Worm (Caenorhabditis elegans) whole organism, early embryonic: ENCODE results near the gene F58F9.9.

Experiments used
- B0310.2 ChIP-seq: sonication (generic microtip); optimal IDR thresholded peaks from 2 replicates; lab custom pipeline; 2016; ENCODE audit warnings: mild to moderate bottlenecking, missing genetic modification characterization, missing compliant biosample characterization
- F13C5.2 ChIP-seq: sonication (generic microtip); optimal IDR thresholded peaks from 2 replicates; lab custom pipeline; 2017; ENCODE audit warnings: mild to moderate bottlenecking, missing genetic modification characterization, inconsistent platforms, missing compliant biosample characterization
- aly-1 ChIP-seq: sonication (generic microtip); optimal IDR thresholded peaks from 2 replicates; lab custom pipeline; 2016; ENCODE audit warnings: missing genetic modification characterization, missing compliant biosample characterization
- ama-1 ChIP-seq: fragments of 150-350 bp; optimal IDR thresholded peaks from 2 replicates; lab custom pipeline; 2014
- ceh-13 ChIP-seq: fragments of 200-800 bp; sonication (Bioruptor generic); optimal IDR thresholded peaks from 2 replicates; lab custom pipeline; 2018; ENCODE audit warnings: mild to moderate bottlenecking, missing genetic modification characterization, missing compliant biosample characterization
- ceh-36 ChIP-seq: sonication (generic microtip); optimal IDR thresholded peaks from 2 replicates; lab custom pipeline; 2016; ENCODE audit warnings: missing genetic modification characterization, inconsistent platforms, missing compliant biosample characterization
- ets-7 ChIP-seq: sonication (generic microtip); optimal IDR thresholded peaks from 2 replicates; lab custom pipeline; 2016; ENCODE audit warnings: missing genotype, missing genetic modification characterization, missing compliant biosample characterization
- flt-1 ChIP-seq: fragments of 200-800 bp; sonication (Bioruptor generic); IDR thresholded peaks from 2 replicates; pipeline ENCODE4 v1.3.6; 2022; ENCODE audit warnings: missing genetic modification characterization, missing compliant biosample characterization
- hmbx-1 ChIP-seq: sonication (generic microtip); optimal IDR thresholded peaks from 2 replicates; lab custom pipeline; 2016; ENCODE audit warnings: mild to moderate bottlenecking, missing genetic modification characterization, missing compliant biosample characterization
- hmg-4 ChIP-seq: fragments of 200-800 bp; sonication (Bioruptor generic); optimal IDR thresholded peaks from 2 replicates; lab custom pipeline; 2018; ENCODE audit warnings: mild to moderate bottlenecking, missing genetic modification characterization, missing compliant biosample characterization
- hnd-1 ChIP-seq: sonication (generic microtip); optimal IDR thresholded peaks from 2 replicates; lab custom pipeline; 2016; ENCODE audit warnings: missing genetic modification characterization, missing compliant biosample characterization
- pes-1 ChIP-seq: fragments of 200-800 bp; sonication (Bioruptor generic); IDR thresholded peaks from 2 replicates; pipeline ENCODE4 v1.3.6; 2022; ENCODE audit warnings: missing genetic modification reagents, missing genetic modification characterization, missing compliant biosample characterization
- scrt-1 ChIP-seq: fragments of 200-800 bp; sonication (Bioruptor generic); IDR thresholded peaks from 2 replicates; pipeline ENCODE4 v1.3.6; 2022; ENCODE audit warnings: missing genetic modification characterization, missing compliant biosample characterization
- sea-1 ChIP-seq: fragments of 200-800 bp; sonication (Bioruptor generic); conservative IDR thresholded peaks from 2 replicates; pipeline ENCODE4 v1.3.6; 2022; ENCODE audit warnings: missing genetic modification characterization, missing compliant biosample characterization
- tbx-11 ChIP-seq: fragments of 200-800 bp; sonication (Bioruptor generic); IDR thresholded peaks from 2 replicates; pipeline ENCODE4 v1.3.6; 2022; ENCODE audit warnings: missing genetic modification characterization, missing compliant biosample characterization
- tbx-37 ChIP-seq: fragments of 200-800 bp; sonication (Bioruptor generic); conservative IDR thresholded peaks from 2 replicates; pipeline ENCODE4 v1.3.6; 2022; ENCODE audit warnings: missing genetic modification reagents, missing genetic modification characterization, missing compliant biosample characterization
- tra-4 ChIP-seq: sonication (generic microtip); optimal IDR thresholded peaks from 2 replicates; lab custom pipeline; 2017; ENCODE audit warnings: missing genetic modification characterization, missing compliant biosample characterization

Gene F58F9.9

DNA sequence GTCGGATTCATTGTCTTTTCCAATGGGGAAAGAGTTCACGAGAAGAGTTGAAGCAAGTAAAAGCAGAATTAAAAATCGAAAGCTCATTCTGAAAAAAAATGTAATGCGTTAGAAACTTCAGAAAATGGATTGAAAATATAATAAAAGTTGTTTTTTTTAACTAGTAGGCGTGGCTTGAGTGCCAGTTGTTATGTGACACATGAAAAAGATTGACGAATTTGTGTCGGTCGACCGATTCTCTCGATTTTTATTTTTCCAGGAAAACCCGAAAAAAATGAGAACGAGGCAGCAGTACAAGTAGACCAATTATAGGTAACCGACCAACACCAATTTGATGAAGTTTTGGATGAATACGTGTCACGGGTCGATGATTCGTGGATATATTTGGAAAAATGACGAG, 19.6 kb downstream of the F58F9.9 start, which contains the start of gene nlp-16:
nlp-16 (minus strand) TSS at position 101 of the 400 bp plus-strand sequence.
- TF ChIP-seq ama-1 (no peak), scrt-1 (GFP tag; lab: Robert Waterston, UW) (no peak), ceh-36 (tag; lab: Kevin White, UChicago) (no peak), hmg-4 (GFP tag; lab: Kevin White, UChicago) (no peak), hmbx-1 (no peak), flt-1 (GFP tag; lab: Robert Waterston, UW) (no peak), tbx-11 (GFP tag; lab: Robert Waterston, UW) (no peak), tbx-37 (GFP tag; lab: Robert Waterston, UW) (no peak), tra-4 (tag; lab: Kevin White, UChicago) (no peak), pes-1 (GFP tag; lab: Robert Waterston, UW) (no peak), sea-1 (GFP tag; lab: Robert Waterston, UW) (no peak), aly-1 (tag; lab: Kevin White, UChicago) (no peak), hnd-1 (tag; lab: Kevin White, UChicago) (no peak), ets-7 (tag; lab: Kevin White, UChicago) (no peak), F13C5.2 (tag; lab: Kevin White, UChicago) (no peak)

DNA sequence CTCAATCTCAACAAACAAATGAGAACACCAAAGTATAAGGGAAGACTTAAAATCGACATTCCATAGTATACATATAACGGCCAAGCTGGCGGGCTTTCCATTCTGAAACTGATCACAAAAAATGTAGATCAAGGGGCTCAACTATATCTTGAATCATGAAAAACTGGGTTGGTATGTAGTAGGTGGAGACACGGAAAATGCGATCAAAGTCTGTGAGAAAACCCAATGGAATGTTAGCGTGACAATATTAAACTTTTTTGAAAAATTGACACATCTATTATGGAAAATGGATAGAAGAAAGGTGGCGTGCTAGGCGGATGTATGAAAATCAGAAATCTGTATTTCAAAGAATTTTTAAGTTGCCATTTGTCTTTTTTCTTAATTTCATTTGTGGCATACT, 23.2 kb downstream of the F58F9.9 start, which contains the start of gene srv-28:
srv-28 (minus strand) TSS at position 101 of the 400 bp plus-strand sequence.
- TF ChIP-seq ceh-13 (GFP tag; lab: Kevin White, UChicago), result no peak
- TF ChIP-seq aly-1 (tag; lab: Kevin White, UChicago), result no peak
- TF ChIP-seq scrt-1 (GFP tag; lab: Robert Waterston, UW), result no peak
- no peak for TF ChIP-seq tbx-11 (GFP tag; lab: Robert Waterston, UW)
- TF ChIP-seq ets-7 (tag; lab: Kevin White, UChicago), result no peak
- no peak for TF ChIP-seq tra-4 (tag; lab: Kevin White, UChicago)
- no peak for TF ChIP-seq ceh-36 (tag; lab: Kevin White, UChicago)
- TF ChIP-seq pes-1 (GFP tag; lab: Robert Waterston, UW), result no peak
- TF ChIP-seq tbx-37 (GFP tag; lab: Robert Waterston, UW), result no peak
- no peak for TF ChIP-seq B0310.2 (tag; lab: Kevin White, UChicago)
- TF ChIP-seq hnd-1 (tag; lab: Kevin White, UChicago), result no peak
- TF ChIP-seq sea-1 (GFP tag; lab: Robert Waterston, UW), result no peak
- TF ChIP-seq hmbx-1, result no peak
- no peak for TF ChIP-seq ama-1
- no peak for TF ChIP-seq flt-1 (GFP tag; lab: Robert Waterston, UW)

DNA sequence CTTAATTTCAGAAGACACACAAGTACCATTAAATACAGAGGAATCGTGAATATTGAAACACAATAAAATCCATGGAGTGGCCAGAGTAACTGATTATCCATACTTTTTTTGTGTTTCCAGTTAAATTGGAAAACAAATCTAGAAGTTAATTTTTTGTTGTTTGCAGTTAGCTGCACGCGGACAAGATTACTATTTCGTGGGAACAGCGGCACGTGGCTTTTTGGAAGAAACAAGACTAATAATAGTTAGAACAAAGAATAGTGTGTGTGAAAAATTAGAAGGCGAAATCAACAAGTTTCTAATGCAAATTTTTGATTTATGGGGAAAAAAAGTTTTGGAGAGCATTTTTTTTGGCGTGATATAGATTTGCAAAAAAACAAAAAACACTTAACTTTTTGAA, 26.4 kb downstream of the F58F9.9 start, which contains the start of gene srv-29:
srv-29 (minus strand) TSS at position 101 of the 400 bp plus-strand sequence.
- no peak for TF ChIP-seq hmbx-1
- no peak for TF ChIP-seq sea-1 (GFP tag; lab: Robert Waterston, UW)
- no peak for TF ChIP-seq aly-1 (tag; lab: Kevin White, UChicago)

DNA sequence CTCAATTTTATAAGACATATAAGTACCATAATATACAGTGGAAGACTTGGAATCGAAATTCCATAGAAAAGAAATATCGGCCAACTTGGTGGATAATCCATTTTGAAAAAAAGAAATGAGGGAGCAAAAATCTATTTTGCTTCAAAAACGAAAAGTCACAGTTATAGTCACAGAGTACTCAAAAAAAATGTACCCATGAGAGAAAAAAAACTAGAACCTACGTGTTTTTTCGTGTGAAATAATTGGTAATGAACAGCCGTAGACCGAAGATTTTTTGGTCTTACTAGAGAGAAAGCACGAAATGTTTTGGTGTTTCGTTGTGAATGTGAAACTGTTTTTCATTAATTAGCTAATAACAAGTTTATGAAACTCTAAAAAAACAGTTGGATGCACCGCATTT, 29.3 kb downstream of the F58F9.9 start, which contains the start of gene srv-30:
srv-30 (minus strand) TSS at position 101 of the 400 bp plus-strand sequence.
- TF ChIP-seq sea-1 (GFP tag; lab: Robert Waterston, UW), result no peak
- TF ChIP-seq pes-1 (GFP tag; lab: Robert Waterston, UW), result no peak
- TF ChIP-seq tbx-11 (GFP tag; lab: Robert Waterston, UW), result no peak
- TF ChIP-seq ceh-36 (tag; lab: Kevin White, UChicago), result no peak
- TF ChIP-seq hmg-4 (GFP tag; lab: Kevin White, UChicago), result no peak
- TF ChIP-seq B0310.2 (tag; lab: Kevin White, UChicago), result no peak
- no peak for TF ChIP-seq ama-1
- TF ChIP-seq flt-1 (GFP tag; lab: Robert Waterston, UW), result no peak
- no peak for TF ChIP-seq ceh-13 (GFP tag; lab: Kevin White, UChicago)
- TF ChIP-seq tra-4 (tag; lab: Kevin White, UChicago), result no peak
- no peak for TF ChIP-seq ets-7 (tag; lab: Kevin White, UChicago)
- no peak for TF ChIP-seq hnd-1 (tag; lab: Kevin White, UChicago)
- no peak for TF ChIP-seq hmbx-1
- no peak for TF ChIP-seq F13C5.2 (tag; lab: Kevin White, UChicago)

DNA sequence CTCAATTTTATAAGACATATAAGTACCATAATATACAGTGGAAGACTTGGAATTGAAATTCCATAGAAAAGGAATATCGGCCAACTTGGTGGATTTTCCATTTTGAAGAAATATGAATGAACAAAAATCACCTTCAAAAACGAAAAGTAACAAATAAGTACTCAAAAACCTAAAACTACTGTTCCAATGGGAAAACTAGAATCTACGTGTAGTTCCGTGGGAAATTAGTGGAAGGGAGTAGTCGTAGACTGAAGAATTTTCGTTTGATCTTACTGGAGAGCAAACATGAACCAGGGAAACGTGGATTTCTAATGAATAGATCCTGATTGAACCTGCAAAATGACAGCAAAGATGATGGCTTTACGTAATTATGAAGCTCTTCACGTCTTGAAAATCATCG, 31.8 kb downstream of the F58F9.9 start, which contains the start of gene srv-31:
srv-31 (minus strand) TSS at position 101 of the 400 bp plus-strand sequence.
- no peak for TF ChIP-seq B0310.2 (tag; lab: Kevin White, UChicago)
- no peak for TF ChIP-seq ama-1
- TF ChIP-seq hmbx-1, result no peak
- TF ChIP-seq F13C5.2 (tag; lab: Kevin White, UChicago), result no peak
- TF ChIP-seq aly-1 (tag; lab: Kevin White, UChicago), result no peak
- no peak for TF ChIP-seq pes-1 (GFP tag; lab: Robert Waterston, UW)
- TF ChIP-seq sea-1 (GFP tag; lab: Robert Waterston, UW), result no peak
- TF ChIP-seq hnd-1 (tag; lab: Kevin White, UChicago), result no peak
- no peak for TF ChIP-seq ceh-36 (tag; lab: Kevin White, UChicago)
- no peak for TF ChIP-seq tbx-11 (GFP tag; lab: Robert Waterston, UW)
- TF ChIP-seq ets-7 (tag; lab: Kevin White, UChicago), result no peak
- no peak for TF ChIP-seq flt-1 (GFP tag; lab: Robert Waterston, UW)
- no peak for TF ChIP-seq hmg-4 (GFP tag; lab: Kevin White, UChicago)
- TF ChIP-seq tbx-37 (GFP tag; lab: Robert Waterston, UW), result no peak
- no peak for TF ChIP-seq scrt-1 (GFP tag; lab: Robert Waterston, UW)
- TF ChIP-seq ceh-13 (GFP tag; lab: Kevin White, UChicago), result no peak

DNA sequence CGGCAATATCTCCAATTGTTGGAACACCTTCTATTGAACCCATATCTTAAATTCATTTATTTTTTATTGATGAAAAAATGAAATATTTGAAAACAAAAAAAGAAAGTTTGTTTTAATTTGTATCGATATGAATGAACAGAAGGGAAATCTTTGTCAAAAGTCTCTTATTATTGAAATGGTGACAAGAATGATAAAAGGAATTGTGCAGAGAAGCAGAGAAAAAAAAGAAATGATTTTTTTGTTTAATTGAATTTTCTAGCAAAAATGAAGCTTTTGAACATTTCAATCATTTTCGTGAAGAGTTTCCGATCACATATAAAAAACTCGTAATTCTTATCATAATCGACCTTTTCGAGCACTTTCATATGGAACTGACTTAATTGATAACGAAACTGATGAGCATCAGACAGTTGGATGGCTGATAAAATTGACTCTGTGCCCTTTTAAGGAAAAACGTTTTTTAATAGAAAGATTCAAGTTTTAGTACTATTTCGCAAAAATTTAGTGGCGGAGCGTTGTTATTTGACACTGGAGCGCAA, 35.6 kb downstream of the F58F9.9 start, which contains the start of the genes aat-4 and T13A10.1:
aat-4 (minus strand) TSS at position 51 of the 539 bp plus-strand sequence.
T13A10.1 (plus strand) TSS at position 411 of the 539 bp plus-strand sequence.
- no peak for TF ChIP-seq tra-4 (tag; lab: Kevin White, UChicago)
- no peak for TF ChIP-seq ets-7 (tag; lab: Kevin White, UChicago)
- TF ChIP-seq pes-1 (GFP tag; lab: Robert Waterston, UW), result no peak
- TF ChIP-seq sea-1 (GFP tag; lab: Robert Waterston, UW), result no peak
- TF ChIP-seq tbx-37 (GFP tag; lab: Robert Waterston, UW), result no peak
- TF ChIP-seq aly-1 (tag; lab: Kevin White, UChicago), result no peak
- TF ChIP-seq hmbx-1, result no peak
- no peak for TF ChIP-seq hmg-4 (GFP tag; lab: Kevin White, UChicago)
- no peak for TF ChIP-seq tbx-11 (GFP tag; lab: Robert Waterston, UW)
- TF ChIP-seq flt-1 (GFP tag; lab: Robert Waterston, UW), result no peak
- no peak for TF ChIP-seq F13C5.2 (tag; lab: Kevin White, UChicago)
- TF ChIP-seq ama-1, result no peak
- TF ChIP-seq B0310.2 (tag; lab: Kevin White, UChicago), result no peak
